Worm (Caenorhabditis elegans): ENCODE measurements around the gene F58F9.9.

The F58F9.9 gene

DNA sequence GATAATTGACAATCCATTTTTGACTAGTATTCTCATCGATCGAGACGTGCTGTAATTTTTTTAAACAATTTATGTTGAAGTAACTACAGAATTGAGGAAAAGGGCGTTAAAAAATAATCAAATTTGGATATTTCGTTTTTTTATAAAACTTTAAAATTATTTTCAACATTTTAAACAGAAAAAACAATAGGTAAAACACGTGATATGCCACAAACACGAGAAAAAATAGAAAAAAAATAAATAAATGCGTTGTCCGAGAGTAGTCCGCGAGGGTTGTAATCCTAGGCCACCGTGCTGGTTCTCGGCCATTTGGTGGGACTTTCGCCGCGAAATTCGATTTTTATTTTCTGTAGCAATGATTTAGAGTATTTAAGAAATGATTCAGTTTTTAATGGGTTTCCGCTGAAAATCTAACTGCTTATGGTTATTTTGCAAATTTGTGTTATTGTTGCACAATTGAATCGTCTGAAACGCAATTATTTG, 33.8 kb upstream of the F58F9.9 start, which contains the start of gene C49A9.10 (continued):
- TF ChIP-seq let-607 (tag; optimal IDR thresholded peaks at IDR 0.05) (peak in 1 of 2 experiments; percentile 70), madf-10 (tag; optimal IDR thresholded peaks at IDR 0.05) (peak; percentile 54), somi-1 (GFP tag; optimal IDR thresholded peaks at IDR 0.05) (peak; percentile 20), hrde-1 (tag; optimal IDR thresholded peaks at IDR 0.05; ENCODE audit: borderline replicate concordance) (peak; percentile 40), hlh-12 (tag; optimal IDR thresholded peaks at IDR 0.05) (no peak), F57C9.4 (tag; optimal IDR thresholded peaks at IDR 0.05) (peak; percentile 48), ceh-40 (GFP tag; IDR thresholded peaks at IDR 0.05) (no peak), ztf-18 (tag; optimal IDR thresholded peaks at IDR 0.05) (no peak), F57A8.1 (GFP tag; optimal IDR thresholded peaks at IDR 0.05) (no peak), sdz-38 (tag; optimal IDR thresholded peaks at IDR 0.05) (no peak), him-1 (tag; optimal IDR thresholded peaks at IDR 0.05) (peak; percentile 77), lsl-1 (GFP tag; optimal IDR thresholded peaks at IDR 0.05) (peak; percentile 47), pha-4 (tag; optimal IDR thresholded peaks at IDR 0.05) (peak; percentile 57), nhr-90 (tag; optimal IDR thresholded peaks at IDR 0.05) (no peak), Y56A3A.18 (GFP tag; IDR thresholded peaks at IDR 0.05) (no peak), B0019.2 (GFP tag; conservative IDR thresholded peaks at IDR 0.05) (no peak), ccch-3 (GFP tag; optimal IDR thresholded peaks at IDR 0.05) (no peak), nfya-1 (tag; optimal IDR thresholded peaks at IDR 0.05; ENCODE audit: borderline replicate concordance, insufficient read depth) (no peak), hmg-20 (GFP tag; IDR thresholded peaks at IDR 0.05) (peak; percentile 65), lin-26 (GFP tag; IDR thresholded peaks at IDR 0.05) (no peak), nhr-27 (tag; optimal IDR thresholded peaks at IDR 0.05) (no peak), hsf-1 (GFP tag; IDR thresholded peaks at IDR 0.05) (0 out of 2 replicates have a peak, but pooled peaks have one; percentile 34), Y79H2A.3 (GFP tag; conservative IDR thresholded peaks at IDR 0.05) (no peak), ztf-3 (GFP tag; optimal IDR thresholded peaks at IDR 0.05) (no peak), attf-5 (GFP tag; optimal IDR thresholded peaks at IDR 0.05) (peak; percentile 49), F52B5.7 (tag; optimal IDR thresholded peaks at IDR 0.05) (no peak), cebp-2 (GFP tag; IDR thresholded peaks at IDR 0.05) (0 out of 2 replicates have a peak, but pooled peaks have one; percentile 74), ekl-4 (GFP tag; IDR thresholded peaks at IDR 0.05) (peak; percentile 58; the same call in 1 of the 2 replicates), nfya-2 (GFP tag; IDR thresholded peaks at IDR 0.05) (no peak), ceh-58 (GFP tag; IDR thresholded peaks at IDR 0.05) (no peak), madf-8 (GFP tag; conservative IDR thresholded peaks at IDR 0.05) (peak; percentile 31; the same call in 1 of the 2 replicates), nhr-120 (GFP tag; IDR thresholded peaks at IDR 0.05) (no peak), gei-17 (GFP tag; optimal IDR thresholded peaks at IDR 0.05) (no peak), hmg-1.2 (GFP tag; IDR thresholded peaks at IDR 0.05) (peak; percentile 29; the same call in 1 of the 2 replicates), madf-3 (GFP tag; IDR thresholded peaks at IDR 0.05) (peak; percentile 68; the same call in 1 of the 2 replicates), F22D6.2 (tag; optimal IDR thresholded peaks at IDR 0.05) (peak; percentile 79), Y53G8AR.9 (GFP tag; conservative IDR thresholded peaks at IDR 0.05) (0 out of 2 replicates have a peak, but pooled peaks have one; percentile 49), unc-62 (GFP tag; optimal IDR thresholded peaks at IDR 0.05) (no peak), ZK185.1 (tag; optimal IDR thresholded peaks at IDR 0.05; ENCODE audit: poor library complexity, severe bottlenecking) (peak; percentile 97), bed-1 (GFP tag; IDR thresholded peaks at IDR 0.05) (no peak), K12H6.12 (tag; optimal IDR thresholded peaks at IDR 0.05) (peak; percentile 69), lir-1 (GFP tag; conservative IDR thresholded peaks at IDR 0.05) (peak; percentile 72), rcor-1 (GFP tag; IDR thresholded peaks at IDR 0.05) (peak; percentile 73), attf-6 (GFP tag; IDR thresholded peaks at IDR 0.05) (peak; percentile 57; the same call in 1 of the 2 replicates), efl-1 (GFP tag; optimal IDR thresholded peaks at IDR 0.05) (peak; percentile 77), lag-1 (GFP tag; IDR thresholded peaks at IDR 0.05) (no peak), Y95B8A.8 (GFP tag; IDR thresholded peaks at IDR 0.05) (no peak), F39B2.1 (GFP tag; IDR thresholded peaks at IDR 0.05) (no peak)
